Fruit fly (Drosophila melanogaster) whole organism, prepupa: ENCODE results near the gene Npc2b.

Source experiments
- Blimp-1 ChIP-seq: fragments of 200-800 bp; sonication (Bioruptor generic); optimal IDR thresholded peaks from 3 replicates; lab custom pipeline; 2017; ENCODE audit warnings: missing biosample characterization, missing genetic modification characterization, mild to moderate bottlenecking, moderate library complexity, missing genetic modification reagents
- CG10631 ChIP-seq: fragments of 200-800 bp; sonication (Bioruptor generic); optimal IDR thresholded peaks from 2 replicates; lab custom pipeline; 2016; ENCODE audit warnings: missing biosample characterization, missing genetic modification characterization
- CG10669 ChIP-seq: fragments of 200-800 bp; sonication (Bioruptor generic); optimal IDR thresholded peaks from 3 replicates; lab custom pipeline; 2018; ENCODE audit warnings: missing biosample characterization, mild to moderate bottlenecking, missing genetic modification characterization, moderate library complexity
- CG11294 ChIP-seq: fragments of 200-800 bp; sonication (Bioruptor generic); IDR thresholded peaks from 2 replicates; pipeline ENCODE4 v1.3.6; 2022; ENCODE audit warnings: missing biosample characterization, missing genetic modification characterization
- CG11762 ChIP-seq: fragments of 200-800 bp; sonication (Bioruptor generic); optimal IDR thresholded peaks from 3 replicates; lab custom pipeline; 2016; ENCODE audit warnings: missing biosample characterization, missing genetic modification characterization; ENCODE audit not compliant: insufficient read depth
- CG11902 ChIP-seq: fragments of 200-800 bp; sonication (Bioruptor generic); optimal IDR thresholded peaks from 3 replicates; lab custom pipeline; 2016; ENCODE audit warnings: missing biosample characterization, missing genetic modification characterization
- CG15336 ChIP-seq: fragments of 200-800 bp; sonication (Bioruptor generic); IDR thresholded peaks from 2 replicates; pipeline ENCODE4 v1.3.6; 2022; ENCODE audit warnings: missing biosample characterization, missing genetic modification characterization
- CG1621 ChIP-seq: fragments of 200-800 bp; sonication (Bioruptor generic); optimal IDR thresholded peaks from 3 replicates; lab custom pipeline; 2018; ENCODE audit warnings: missing biosample characterization, mild to moderate bottlenecking, missing genetic modification characterization
- CG16779 ChIP-seq: fragments of 200-800 bp; sonication (Bioruptor generic); optimal IDR thresholded peaks from 3 replicates; lab custom pipeline; 2017; ENCODE audit warnings: missing biosample characterization, mild to moderate bottlenecking, missing genetic modification characterization
- CG3032 ChIP-seq: fragments of 200-800 bp; optimal IDR thresholded peaks from 2 replicates; lab custom pipeline; 2019; ENCODE audit warnings: missing biosample characterization, mild to moderate bottlenecking, missing genetic modification characterization, moderate library complexity
- CG31627 ChIP-seq: fragments of 200-800 bp; sonication (Bioruptor generic); optimal IDR thresholded peaks from 3 replicates; lab custom pipeline; 2016; ENCODE audit warnings: missing biosample characterization, missing genetic modification characterization
- CG32006 ChIP-seq: fragments of 200-800 bp; sonication (Bioruptor generic); optimal IDR thresholded peaks from 3 replicates; lab custom pipeline; 2017; ENCODE audit warnings: missing biosample characterization, mild to moderate bottlenecking, missing genetic modification characterization
- CG34406 ChIP-seq: fragments of 200-800 bp; sonication (Bioruptor generic); optimal IDR thresholded peaks from 3 replicates; lab custom pipeline; 2016; ENCODE audit warnings: missing biosample characterization, missing genetic modification characterization
- CG3919 ChIP-seq: fragments of 200-800 bp; sonication (Bioruptor generic); optimal IDR thresholded peaks from 3 replicates; lab custom pipeline; 2016; ENCODE audit warnings: missing biosample characterization, missing genetic modification characterization
- CG4318 ChIP-seq: fragments of 200-800 bp; sonication (Bioruptor generic); optimal IDR thresholded peaks from 3 replicates; lab custom pipeline; 2017; ENCODE audit warnings: missing biosample characterization, mild to moderate bottlenecking, missing genetic modification characterization
- CG6163 ChIP-seq: fragments of 200-800 bp; sonication (Bioruptor generic); IDR thresholded peaks from 3 replicates; pipeline ENCODE4 v1.3.6; 2022; ENCODE audit warnings: missing biosample characterization, missing genetic modification characterization
- CG6276 ChIP-seq: fragments of 200-800 bp; sonication (Bioruptor generic); optimal IDR thresholded peaks from 2 replicates; lab custom pipeline; 2017; ENCODE audit warnings: missing biosample characterization, mild to moderate bottlenecking, missing genetic modification characterization
- CG6792 ChIP-seq: fragments of 200-800 bp; sonication (Bioruptor generic); optimal IDR thresholded peaks from 3 replicates; lab custom pipeline; 2016; ENCODE audit warnings: missing biosample characterization, missing genetic modification characterization
- CG6854 ChIP-seq: fragments of 200-800 bp; sonication (Bioruptor generic); optimal IDR thresholded peaks from 2 replicates; lab custom pipeline; 2017; ENCODE audit warnings: missing biosample characterization, mild to moderate bottlenecking, missing genetic modification characterization
- CG8119 ChIP-seq: fragments of 200-800 bp; sonication (Bioruptor generic); IDR thresholded peaks from 3 replicates; pipeline ENCODE4 v1.3.6; 2022; ENCODE audit warnings: missing biosample characterization, missing genetic modification characterization
- CG8319 ChIP-seq: fragments of 200-800 bp; sonication (Bioruptor generic); optimal IDR thresholded peaks from 3 replicates; lab custom pipeline; 2016; ENCODE audit warnings: missing biosample characterization, missing genetic modification characterization
- CG8632 ChIP-seq: fragments of 200-800 bp; sonication (Bioruptor generic); optimal IDR thresholded peaks from 3 replicates; lab custom pipeline; 2016; ENCODE audit warnings: missing biosample characterization, missing genetic modification characterization
- CG9139 ChIP-seq: fragments of 200-800 bp; sonication (Bioruptor generic); optimal IDR thresholded peaks from 3 replicates; lab custom pipeline; 2017; ENCODE audit warnings: missing biosample characterization, mild to moderate bottlenecking, missing genetic modification characterization
- Eip75B ChIP-seq: fragments of 200-800 bp; sonication (Bioruptor generic); optimal IDR thresholded peaks from 3 replicates; lab custom pipeline; 2016; ENCODE audit warnings: missing biosample characterization, missing genetic modification characterization
- Eip78C ChIP-seq: fragments of 200-800 bp; sonication (Bioruptor generic); peaks from one replicate; lab custom pipeline; 2016; ENCODE audit warnings: missing biosample characterization, missing genetic modification characterization
- Eip93F ChIP-seq: fragments of 200-800 bp; sonication (Bioruptor generic); optimal IDR thresholded peaks from 2 replicates; lab custom pipeline; 2016; ENCODE audit warnings: missing biosample characterization, mild to moderate bottlenecking, missing genetic modification characterization
- Ets21C ChIP-seq: fragments of 200-800 bp; sonication (Bioruptor generic); optimal IDR thresholded peaks from 3 replicates; lab custom pipeline; 2016; ENCODE audit warnings: missing biosample characterization, missing genetic modification characterization
- Ets96B ChIP-seq: fragments of 200-800 bp; optimal IDR thresholded peaks from 2 replicates; lab custom pipeline; 2019; ENCODE audit warnings: missing biosample characterization, mild to moderate bottlenecking, missing genetic modification characterization, moderate library complexity
- Hr38 ChIP-seq: sonication (Bioruptor generic); optimal IDR thresholded peaks from 2 replicates; lab custom pipeline; 2016; ENCODE audit warnings: missing biosample characterization, missing genetic modification characterization
- Hr39 ChIP-seq: fragments of 200-800 bp; sonication (Bioruptor generic); optimal IDR thresholded peaks from 2 replicates; lab custom pipeline; 2016; ENCODE audit warnings: missing biosample characterization, missing genetic modification characterization
- Lpt ChIP-seq: fragments of 200-800 bp; sonication (Bioruptor generic); optimal IDR thresholded peaks from 3 replicates; lab custom pipeline; 2016; ENCODE audit warnings: missing biosample characterization, missing genetic modification characterization
- Met ChIP-seq: fragments of 200-800 bp; sonication (Bioruptor generic); optimal IDR thresholded peaks from 3 replicates; lab custom pipeline; 2016; ENCODE audit warnings: missing biosample characterization, missing genetic modification characterization
- OdsH ChIP-seq: fragments of 200-800 bp; sonication (Bioruptor generic); optimal IDR thresholded peaks from 3 replicates; lab custom pipeline; 2016; ENCODE audit warnings: missing biosample characterization, missing genetic modification characterization
- Sox102F ChIP-seq: fragments of 200-800 bp; sonication (Bioruptor generic); optimal IDR thresholded peaks from 2 replicates; lab custom pipeline; 2016; ENCODE audit warnings: missing biosample characterization, mild to moderate bottlenecking, missing genetic modification characterization
- Sox14 ChIP-seq: fragments of 200-800 bp; sonication (Bioruptor generic); optimal IDR thresholded peaks from 3 replicates; lab custom pipeline; 2016; ENCODE audit warnings: missing biosample characterization, missing genetic modification characterization
- Sox15 ChIP-seq: fragments of 200-800 bp; sonication (Bioruptor generic); optimal IDR thresholded peaks from 3 replicates; lab custom pipeline; 2016; ENCODE audit warnings: missing biosample characterization, missing genetic modification characterization
- achi ChIP-seq: fragments of 200-800 bp; sonication (Bioruptor generic); optimal IDR thresholded peaks from 3 replicates; lab custom pipeline; 2016; ENCODE audit warnings: missing biosample characterization, missing genetic modification characterization
- acj6 ChIP-seq: fragments of 200-800 bp; sonication (Bioruptor generic); optimal IDR thresholded peaks from 3 replicates; lab custom pipeline; 2016; ENCODE audit warnings: missing biosample characterization, missing genetic modification characterization
- cyc ChIP-seq: fragments of 200-800 bp; sonication (Bioruptor generic); optimal IDR thresholded peaks from 3 replicates; lab custom pipeline; 2016; ENCODE audit warnings: missing biosample characterization, missing genetic modification characterization
- dac ChIP-seq: fragments of 200-800 bp; sonication (Bioruptor generic); optimal IDR thresholded peaks from 2 replicates; lab custom pipeline; 2017; ENCODE audit warnings: missing biosample characterization, mild to moderate bottlenecking, missing genetic modification characterization
- dsx ChIP-seq: fragments of 200-800 bp; optimal IDR thresholded peaks from 3 replicates; lab custom pipeline; 2019; ENCODE audit warnings: missing biosample characterization, mild to moderate bottlenecking, missing genetic modification characterization, moderate library complexity; ENCODE audit not compliant: poor library complexity, severe bottlenecking
- eg ChIP-seq: fragments of 200-800 bp; sonication (Bioruptor generic); IDR thresholded peaks from 3 replicates; pipeline ENCODE4 v1.3.6; 2022; ENCODE audit warnings: missing biosample characterization, missing genetic modification characterization
- esn ChIP-seq: fragments of 200-800 bp; sonication (Bioruptor generic); optimal IDR thresholded peaks from 2 replicates; lab custom pipeline; 2016; ENCODE audit warnings: missing biosample characterization, mild to moderate bottlenecking, missing genetic modification characterization, moderate library complexity
- fd59A ChIP-seq: fragments of 200-800 bp; sonication (Bioruptor generic); optimal IDR thresholded peaks from 2 replicates; lab custom pipeline; 2017; ENCODE audit warnings: missing biosample characterization, mild to moderate bottlenecking, missing genetic modification characterization, missing genetic modification reagents
- fd85E ChIP-seq: fragments of 200-800 bp; sonication (Bioruptor generic); optimal IDR thresholded peaks from 3 replicates; lab custom pipeline; 2016; ENCODE audit warnings: missing biosample characterization, missing genetic modification characterization
- fkh ChIP-seq: fragments of 200-800 bp; sonication (Bioruptor generic); optimal IDR thresholded peaks from 3 replicates; lab custom pipeline; 2017; ENCODE audit warnings: missing biosample characterization, mild to moderate bottlenecking, missing genetic modification characterization, moderate library complexity
- lz ChIP-seq: fragments of 200-800 bp; sonication (Bioruptor generic); optimal IDR thresholded peaks from 3 replicates; lab custom pipeline; 2016; ENCODE audit warnings: missing biosample characterization, missing genetic modification characterization
- net ChIP-seq: fragments of 200-800 bp; sonication (Bioruptor generic); optimal IDR thresholded peaks from 3 replicates; lab custom pipeline; 2016; ENCODE audit warnings: missing biosample characterization, missing genetic modification characterization
- pdm3 ChIP-seq: fragments of 200-800 bp; sonication (Bioruptor generic); optimal IDR thresholded peaks from 3 replicates; lab custom pipeline; 2016; ENCODE audit warnings: missing biosample characterization, missing genetic modification characterization
- spab ChIP-seq: fragments of 200-800 bp; sonication (Bioruptor generic); optimal IDR thresholded peaks from 2 replicates; lab custom pipeline; 2017; ENCODE audit warnings: missing biosample characterization, mild to moderate bottlenecking, missing genetic modification characterization, missing genetic modification reagents
- svp ChIP-seq: fragments of 200-800 bp; sonication (Bioruptor generic); peaks from one replicate; lab custom pipeline; 2016; ENCODE audit warnings: missing biosample characterization, missing genetic modification characterization
- topi ChIP-seq: fragments of 200-800 bp; sonication (Bioruptor generic); optimal IDR thresholded peaks from 3 replicates; lab custom pipeline; 2016; ENCODE audit warnings: missing biosample characterization, missing genetic modification characterization
- vri ChIP-seq: fragments of 200-800 bp; sonication (Bioruptor generic); optimal IDR thresholded peaks from 3 replicates; lab custom pipeline; 2016; ENCODE audit warnings: missing biosample characterization, mild to moderate bottlenecking, missing genetic modification characterization

Gene Npc2b

dm6 chr3R:14077026-14077425 lies 12.3 kb upstream of the Npc2b start:
- TF ChIP-seq net (peak; percentile 48), CG34406 (GFP tag; lab: Kevin White, UChicago) (peak; percentile 43), Met (peak; percentile 42), Sox15 (GFP tag; lab: Kevin White, UChicago) (no peak), CG16779 (tag; lab: Kevin White, UChicago) (no peak), CG6163 (GFP tag; lab: Robert Waterston, UW) (peak; percentile 83), lz (GFP tag; lab: Kevin White, UChicago) (peak; percentile 7), acj6 (GFP tag; lab: Kevin White, UChicago) (peak; percentile 49), pdm3 (GFP tag; lab: Kevin White, UChicago) (peak; percentile 42), CG10669 (GFP tag; lab: Kevin White, UChicago) (peak; percentile 70), fd85E (no peak), OdsH (peak; percentile 56), dsx (GFP tag; lab: Kevin White, UChicago) (peak; percentile 29), CG4318 (GFP tag; lab: Kevin White, UChicago) (no peak), topi (GFP tag; lab: Kevin White, UChicago) (peak; percentile 43), Eip78C (peak; percentile 85), Eip75B (GFP tag; lab: Kevin White, UChicago) (peak; percentile 64), dac (no peak), Lpt (GFP tag; lab: Kevin White, UChicago) (peak; percentile 48), CG3032 (tag; lab: Kevin White, UChicago) (peak; percentile 40), CG6792 (GFP tag; lab: Kevin White, UChicago) (peak; percentile 48), CG32006 (GFP tag; lab: Kevin White, UChicago) (peak; percentile 59), vri (no peak), esn (GFP tag; lab: Kevin White, UChicago) (peak; percentile 28), eg (GFP tag; lab: Robert Waterston, UW) (peak; percentile 67), CG6276 (GFP tag; lab: Kevin White, UChicago) (no peak), Sox14 (peak; percentile 25), CG3919 (GFP tag; lab: Kevin White, UChicago) (peak; percentile 77), svp (GFP tag; lab: Kevin White, UChicago) (peak; percentile 64), Sox102F (peak; percentile 19), fd59A (GFP tag; lab: Kevin White, UChicago) (peak; percentile 21), CG31627 (GFP tag; lab: Kevin White, UChicago) (peak; percentile 6), Blimp-1 (GFP tag; lab: Kevin White, UChicago) (no peak), Hr38 (GFP tag; lab: Kevin White, UChicago) (no peak), CG11762 (peak; percentile 48), achi (GFP tag; lab: Kevin White, UChicago) (peak; percentile 56), CG11902 (GFP tag; lab: Kevin White, UChicago) (peak; percentile 45), CG8632 (GFP tag; lab: Kevin White, UChicago) (peak; percentile 48), Hr39 (GFP tag; lab: Kevin White, UChicago) (peak; percentile 21), spab (GFP tag; lab: Kevin White, UChicago) (peak; percentile 42), CG10631 (peak; percentile 24), CG8119 (GFP tag; lab: Robert Waterston, UW) (peak; percentile 66; the same call in 2 of the 3 replicates), fkh (no peak), Ets21C (GFP tag; lab: Kevin White, UChicago) (no peak), Ets96B (tag; lab: Kevin White, UChicago) (peak; percentile 59), CG15336 (GFP tag; lab: Robert Waterston, UW) (peak; percentile 70), CG1621 (tag; lab: Kevin White, UChicago) (peak; percentile 28), CG8319 (GFP tag; lab: Kevin White, UChicago) (no peak), CG6854 (GFP tag; lab: Kevin White, UChicago) (no peak), Eip93F (GFP tag; lab: Kevin White, UChicago) (no peak), CG11294 (GFP tag; lab: Robert Waterston, UW) (peak; percentile 16; the same call in 1 of the 2 replicates), CG9139 (GFP tag; lab: Kevin White, UChicago) (peak; percentile 44), cyc (peak; percentile 64)
